Worm (Caenorhabditis elegans) whole organism, L3 larva: ENCODE data around the gene W07G4.2.

Source experiments
- ZK546.5 ChIP-seq: sonication (generic microtip); optimal IDR thresholded peaks from 2 replicates; lab custom pipeline; 2017; ENCODE audit warnings: missing biosample characterization, missing genetic modification characterization
- aly-2 ChIP-seq: fragments of 150-350 bp; optimal IDR thresholded peaks from 2 replicates; lab custom pipeline; 2014; ENCODE audit warnings: missing biosample characterization, missing genetic modification characterization
- ama-1 ChIP-seq: fragments of 150-350 bp; optimal IDR thresholded peaks from 2 replicates; lab custom pipeline; 2018
- ceh-16 ChIP-seq: sonication (generic microtip); optimal IDR thresholded peaks from 2 replicates; lab custom pipeline; 2017; ENCODE audit warnings: missing biosample characterization, missing genetic modification characterization
- ceh-28 ChIP-seq: fragments of 150-350 bp; optimal IDR thresholded peaks from 2 replicates; lab custom pipeline; 2014; ENCODE audit warnings: missing biosample characterization, missing genetic modification reagents, missing genetic modification characterization
- ceh-82 ChIP-seq: fragments of 150-350 bp; optimal IDR thresholded peaks from 2 replicates; lab custom pipeline; 2014; ENCODE audit warnings: missing biosample characterization, missing genetic modification characterization
- ceh-9 ChIP-seq: sonication (generic microtip); optimal IDR thresholded peaks from 2 replicates; lab custom pipeline; 2018; ENCODE audit warnings: missing biosample characterization, missing genetic modification characterization
- daf-12 ChIP-seq: fragments of 150-350 bp; optimal IDR thresholded peaks from 2 replicates; lab custom pipeline; 2014; ENCODE audit warnings: missing biosample characterization, missing genetic modification reagents, missing genetic modification characterization
- egl-5 ChIP-seq: fragments of 150-350 bp; optimal IDR thresholded peaks from 2 replicates; lab custom pipeline; 2017; ENCODE audit warnings: missing biosample characterization, missing genetic modification reagents, missing genetic modification characterization, inconsistent platforms
- elt-2 ChIP-seq: sonication (generic microtip); optimal IDR thresholded peaks from 2 replicates; lab custom pipeline; 2016; ENCODE audit warnings: missing genetic modification reagents, mild to moderate bottlenecking, missing genetic modification characterization, missing compliant biosample characterization
- elt-3 ChIP-seq, 3 experiments: fragments of 150-350 bp in 1 of 3; sonication (generic microtip) in 2 of 3; optimal IDR thresholded peaks; 2 replicates in 2 of 3; 4 replicates in 1 of 3; lab custom pipeline; 2014 to 2017; ENCODE audit warnings: missing biosample characterization in 3 of 3, missing genetic modification characterization in 3 of 3
- eor-1 ChIP-seq, 2 experiments: fragments of 150-350 bp; optimal IDR thresholded peaks; 2 replicates each; lab custom pipeline; 2014 to 2018; ENCODE audit warnings: missing biosample characterization in 2 of 2, missing genetic modification characterization in 2 of 2
- fkh-10 ChIP-seq: sonication (generic microtip); optimal IDR thresholded peaks from 2 replicates; lab custom pipeline; 2017; ENCODE audit warnings: missing biosample characterization, missing genetic modification reagents, missing genetic modification characterization
- fkh-2 ChIP-seq: fragments of 150-350 bp; optimal IDR thresholded peaks from 2 replicates; lab custom pipeline; 2014; ENCODE audit warnings: missing biosample characterization, missing genetic modification reagents, missing genetic modification characterization
- fos-1 ChIP-seq: fragments of 150-350 bp; optimal IDR thresholded peaks from 2 replicates; lab custom pipeline; 2014; ENCODE audit warnings: missing biosample characterization, missing genetic modification characterization
- hmg-11 ChIP-seq: sonication (generic microtip); optimal IDR thresholded peaks from 2 replicates; lab custom pipeline; 2016; ENCODE audit warnings: missing genetic modification characterization, missing compliant biosample characterization
- jun-1 ChIP-seq: fragments of 150-350 bp; optimal IDR thresholded peaks from 2 replicates; lab custom pipeline; 2014; ENCODE audit warnings: missing biosample characterization, missing genetic modification reagents, missing genetic modification characterization
- lin-15B ChIP-seq: fragments of 150-350 bp; optimal IDR thresholded peaks from 2 replicates; lab custom pipeline; 2014; ENCODE audit warnings: missing biosample characterization, missing genetic modification characterization
- lin-39 ChIP-seq: fragments of 150-350 bp; optimal IDR thresholded peaks from 2 replicates; lab custom pipeline; 2018; ENCODE audit warnings: missing biosample characterization, missing genetic modification reagents, missing genetic modification characterization
- lsy-12 ChIP-seq: sonication (generic microtip); optimal IDR thresholded peaks from 2 replicates; lab custom pipeline; 2016; ENCODE audit warnings: mild to moderate bottlenecking, missing genetic modification characterization, missing compliant biosample characterization
- mml-1 ChIP-seq: fragments of 150-350 bp; sonication (generic microtip); optimal IDR thresholded peaks from 3 replicates; lab custom pipeline; 2014; ENCODE audit warnings: missing biosample characterization, missing genetic modification characterization
- nfya-1 ChIP-seq: sonication (generic microtip); optimal IDR thresholded peaks from 2 replicates; lab custom pipeline; 2017; ENCODE audit warnings: missing genetic modification characterization, mild to moderate bottlenecking, missing compliant biosample characterization, antibody characterized with exemption, moderate library complexity; ENCODE audit not compliant: insufficient read depth
- nhr-12 ChIP-seq: fragments of 150-350 bp; optimal IDR thresholded peaks from 2 replicates; lab custom pipeline; 2014; ENCODE audit warnings: missing biosample characterization, missing genetic modification characterization
- nhr-23 ChIP-seq: fragments of 150-350 bp; optimal IDR thresholded peaks from 2 replicates; lab custom pipeline; 2014; ENCODE audit warnings: missing biosample characterization, missing genetic modification reagents, missing genetic modification characterization
- nhr-237 ChIP-seq: fragments of 150-350 bp; optimal IDR thresholded peaks from 2 replicates; lab custom pipeline; 2014; ENCODE audit warnings: missing biosample characterization, missing genetic modification characterization
- nhr-25 ChIP-seq: sonication (generic microtip); optimal IDR thresholded peaks from 2 replicates; lab custom pipeline; 2017; ENCODE audit warnings: missing biosample characterization, missing genetic modification characterization
- nhr-43 ChIP-seq: sonication (generic microtip); optimal IDR thresholded peaks from 2 replicates; lab custom pipeline; 2016; ENCODE audit warnings: mild to moderate bottlenecking, missing genetic modification characterization, missing compliant biosample characterization; ENCODE audit not compliant: poor library complexity, severe bottlenecking
- nhr-77 ChIP-seq: fragments of 150-350 bp; optimal IDR thresholded peaks from 2 replicates; lab custom pipeline; 2014; ENCODE audit warnings: missing biosample characterization, missing genetic modification characterization
- pha-4 ChIP-seq: fragments of 150-350 bp; optimal IDR thresholded peaks from 2 replicates; lab custom pipeline; 2014; ENCODE audit warnings: missing biosample characterization, missing genetic modification reagents, missing genetic modification characterization
- pqm-1 ChIP-seq: fragments of 150-350 bp; optimal IDR thresholded peaks from 2 replicates; lab custom pipeline; 2017; ENCODE audit warnings: missing biosample characterization, missing genetic modification characterization, inconsistent platforms
- sea-2 ChIP-seq: fragments of 150-350 bp; sonication (generic microtip); optimal IDR thresholded peaks from 4 replicates; lab custom pipeline; 2014; ENCODE audit warnings: missing biosample characterization, missing genetic modification reagents, missing genetic modification characterization
- skn-1 ChIP-seq: fragments of 150-350 bp; optimal IDR thresholded peaks from 2 replicates; lab custom pipeline; 2014; ENCODE audit warnings: missing biosample characterization, missing genetic modification characterization
- snpc-4 ChIP-seq: fragments of 150-350 bp; optimal IDR thresholded peaks from 2 replicates; lab custom pipeline; 2014; ENCODE audit warnings: missing biosample characterization, missing genetic modification characterization
- tbx-2 ChIP-seq: sonication (generic microtip); optimal IDR thresholded peaks from 2 replicates; lab custom pipeline; 2016; ENCODE audit warnings: mild to moderate bottlenecking, missing genetic modification characterization, missing compliant biosample characterization
- unc-39 ChIP-seq: sonication (generic microtip); optimal IDR thresholded peaks from 4 replicates; lab custom pipeline; 2017; ENCODE audit warnings: missing biosample characterization, missing genetic modification characterization
- unc-62 ChIP-seq: fragments of 150-350 bp; sonication (generic microtip); optimal IDR thresholded peaks from 4 replicates; lab custom pipeline; 2014; ENCODE audit warnings: missing biosample characterization, missing genetic modification reagents, missing genetic modification characterization
- zag-1 ChIP-seq: fragments of 150-350 bp; optimal IDR thresholded peaks from 2 replicates; lab custom pipeline; 2014; ENCODE audit warnings: missing biosample characterization, missing genetic modification characterization
- ztf-11 ChIP-seq: fragments of 150-350 bp; optimal IDR thresholded peaks from 2 replicates; lab custom pipeline; 2014; ENCODE audit warnings: missing biosample characterization, missing genetic modification characterization
- ztf-4 ChIP-seq: fragments of 150-350 bp; optimal IDR thresholded peaks from 2 replicates; lab custom pipeline; 2014; ENCODE audit warnings: missing biosample characterization, missing genetic modification characterization

Gene W07G4.2

ce11 chrV:13046125-13047123 lies 10.1 kb upstream of the W07G4.2 start:
- TF ChIP-seq nhr-25 = peak; percentile 31
- no peak for TF ChIP-seq zag-1
- no peak for TF ChIP-seq ceh-82 (tag; lab: Kevin White, UChicago)
- TF ChIP-seq lin-39 (tag; lab: Kevin White, UChicago) = no peak
- TF ChIP-seq ceh-9 = no peak
- peak; percentile 78 for TF ChIP-seq elt-2 (tag; lab: Kevin White, UChicago)
- no peak for TF ChIP-seq unc-39 (tag; lab: Kevin White, UChicago)
- TF ChIP-seq nhr-23 = peak; percentile 36
- no peak for TF ChIP-seq ztf-4 (tag; lab: Kevin White, UChicago)
- TF ChIP-seq jun-1 (tag; lab: Kevin White, UChicago) = no peak
- TF ChIP-seq egl-5 (tag; lab: Kevin White, UChicago) = no peak
- TF ChIP-seq nhr-43 (tag; lab: Kevin White, UChicago) = peak; percentile 59
- no peak for TF ChIP-seq unc-62
- TF ChIP-seq nhr-12 (tag; lab: Kevin White, UChicago) = no peak
- no peak for TF ChIP-seq sea-2 (GFP tag; lab: Kevin White, UChicago)
- no peak for TF ChIP-seq tbx-2 (tag; lab: Kevin White, UChicago)
- TF ChIP-seq daf-12 = no peak
- TF ChIP-seq skn-1 (tag; lab: Kevin White, UChicago) = no peak
- TF ChIP-seq lin-15B (tag; lab: Kevin White, UChicago) = no peak
- peak; percentile 46 for TF ChIP-seq pqm-1 (tag; lab: Kevin White, UChicago)
- TF ChIP-seq ceh-28 (tag; lab: Kevin White, UChicago) = no peak
- TF ChIP-seq ceh-16 (tag; lab: Kevin White, UChicago) = no peak
- TF ChIP-seq snpc-4 (tag; lab: Kevin White, UChicago) = no peak
- no peak for TF ChIP-seq nhr-237 (tag; lab: Kevin White, UChicago)
- TF ChIP-seq pha-4 = peak; percentile 3

DNA sequence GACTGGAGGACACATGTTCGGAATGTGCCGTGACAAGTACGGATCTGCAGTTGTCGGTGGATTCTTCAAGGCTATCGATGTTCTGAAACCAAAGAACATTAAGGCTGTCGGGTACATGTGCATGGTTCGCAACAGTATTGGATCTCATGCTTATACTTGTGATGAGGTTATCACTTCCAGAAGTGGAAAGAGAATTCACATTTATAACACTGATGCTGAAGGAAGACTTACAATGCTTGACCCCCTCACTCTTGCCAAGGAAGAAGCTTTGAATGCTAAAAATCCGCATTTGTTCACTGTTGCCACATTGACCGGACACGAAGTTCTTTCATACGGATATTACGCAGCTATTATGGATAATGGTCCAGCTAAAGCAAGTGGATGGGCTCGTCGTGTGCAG lies 8.7 kb upstream of the W07G4.2 start:
- no peak for TF ChIP-seq nhr-43 (tag; lab: Kevin White, UChicago)
- peak; percentile 9 for TF ChIP-seq ama-1 (lab: Kevin White, UChicago)
- no peak for TF ChIP-seq zag-1
- no peak for TF ChIP-seq fos-1 (tag; lab: Kevin White, UChicago)
- no peak for TF ChIP-seq snpc-4 (tag; lab: Kevin White, UChicago)

DNA sequence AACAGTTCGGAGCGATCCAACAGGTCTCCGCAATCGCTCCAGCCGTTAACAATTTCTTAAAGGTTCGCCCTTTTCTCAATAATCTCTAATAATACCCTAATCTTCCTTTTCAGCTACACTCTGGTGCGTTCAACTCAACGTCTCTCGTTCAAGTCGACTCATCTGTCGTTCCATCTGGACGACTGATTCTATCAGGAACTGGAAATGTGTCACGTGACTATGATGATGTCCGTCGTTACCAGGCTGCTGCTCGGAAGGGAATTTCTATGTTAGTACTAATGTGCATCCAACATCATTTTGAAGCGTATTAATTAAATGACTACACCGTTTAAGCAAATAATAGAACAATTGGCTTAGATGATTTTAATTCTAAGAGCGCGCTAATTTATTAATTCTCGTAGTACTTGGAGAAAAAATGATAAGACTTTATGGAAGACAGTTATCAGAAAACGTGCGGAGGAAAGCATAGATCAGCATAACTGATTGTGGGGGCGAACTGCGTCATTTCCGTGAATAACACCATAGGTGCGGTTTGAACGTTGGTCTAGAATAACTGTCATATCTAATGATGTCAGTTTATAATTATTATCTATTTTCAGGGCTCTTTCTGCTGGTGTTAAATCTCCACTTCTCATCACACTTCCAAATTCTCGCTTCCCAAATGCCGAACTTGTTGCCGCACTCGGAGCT lies 7.6 kb upstream of the W07G4.2 start:
- no peak for TF ChIP-seq elt-3 (tag; optimal IDR thresholded peaks at IDR 0.05; lab: Kevin White, UChicago)
- TF ChIP-seq pha-4 = peak; percentile 18
- peak; percentile 77 for TF ChIP-seq elt-2 (tag; lab: Kevin White, UChicago)
- peak; percentile 62 for TF ChIP-seq pqm-1 (tag; lab: Kevin White, UChicago)

ce11 chrV:13043195-13043762 lies 6.9 kb upstream of the W07G4.2 start, which contains the start of gene lap-2:
Gene lap-2, plus strand, starts transcription at chrV:13043712.
- TF ChIP-seq ama-1 (lab: Kevin White, UChicago) (peak; percentile 62), elt-2 (tag; lab: Kevin White, UChicago) (peak; percentile 94), jun-1 (tag; lab: Kevin White, UChicago) (peak; percentile 37), sea-2 (GFP tag; lab: Kevin White, UChicago) (no peak), pqm-1 (tag; lab: Kevin White, UChicago) (peak; percentile 89), unc-62 (peak; percentile 20), unc-39 (tag; lab: Kevin White, UChicago) (no peak), pha-4 (peak; percentile 14)

DNA sequence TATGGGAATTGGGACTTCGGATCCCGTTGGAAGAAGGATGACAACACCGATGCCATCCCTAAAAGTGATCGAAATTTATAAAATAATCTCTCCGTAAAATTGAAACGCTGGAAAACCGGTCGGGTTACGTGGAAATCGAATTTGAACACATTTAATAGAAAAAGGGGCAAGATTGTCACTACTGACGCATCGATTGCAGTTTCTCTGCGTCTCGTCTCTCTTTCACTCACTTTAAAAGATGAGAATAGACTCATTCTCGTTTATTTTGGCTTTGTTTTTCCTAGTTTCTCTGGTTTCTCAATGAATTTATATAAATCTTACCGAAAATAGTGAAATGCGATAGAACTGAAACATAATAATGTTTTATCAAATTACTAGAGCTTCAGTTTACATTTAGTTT lies 5.3 kb upstream of the W07G4.2 start, which contains the start of gene scyl-1:
Gene scyl-1, minus strand, starts transcription at position 56 of the 400 bp plus-strand sequence.
- TF ChIP-seq hmg-11 (tag; lab: Kevin White, UChicago) (peak; percentile 87), elt-3 (tag; optimal IDR thresholded peaks at IDR 0.05; lab: Kevin White, UChicago) (no peak), eor-1 (tag; optimal IDR thresholded peaks at IDR 0.05; lab: Kevin White, UChicago) (no peak), fkh-10 (GFP tag; lab: Kevin White, UChicago) (no peak), nhr-77 (peak; percentile 1), elt-2 (tag; lab: Kevin White, UChicago) (peak; percentile 45), nfya-1 (peak; percentile 74), mml-1 (tag; lab: Kevin White, UChicago) (no peak), aly-2 (tag; lab: Kevin White, UChicago) (no peak), ZK546.5 (tag; lab: Kevin White, UChicago) (no peak), ztf-11 (tag; lab: Kevin White, UChicago) (no peak), sea-2 (GFP tag; lab: Kevin White, UChicago) (no peak), lsy-12 (tag; lab: Kevin White, UChicago) (peak; percentile 30), daf-12 (no peak), unc-39 (tag; lab: Kevin White, UChicago) (no peak), fkh-2 (tag; lab: Kevin White, UChicago) (no peak), ceh-82 (tag; lab: Kevin White, UChicago) (no peak), nhr-25 (peak; percentile 69), jun-1 (tag; lab: Kevin White, UChicago) (peak; percentile 62)
